Worm (Caenorhabditis elegans) whole organism, mixed stage, embryonic: ENCODE data around the gene T01G5.8.

Source experiments
- M03D4.4 ChIP-seq: sonication (generic microtip); optimal IDR thresholded peaks from 2 replicates; lab custom pipeline; 2017; ENCODE audit warnings: mild to moderate bottlenecking, missing genetic modification characterization, missing compliant biosample characterization
- bed-3 ChIP-seq: fragments of 200-800 bp; sonication (Bioruptor generic); optimal IDR thresholded peaks from 3 replicates; lab custom pipeline; 2018; ENCODE audit warnings: mild to moderate bottlenecking, missing genetic modification characterization, moderate library complexity, missing compliant biosample characterization
- blmp-1 ChIP-seq: fragments of 150-350 bp; optimal IDR thresholded peaks from 2 replicates; lab custom pipeline; 2014; ENCODE audit warnings: missing biosample characterization, missing genetic modification characterization
- ceh-39 ChIP-seq: fragments of 150-350 bp; optimal IDR thresholded peaks from 2 replicates; lab custom pipeline; 2014; ENCODE audit warnings: missing biosample characterization, missing genetic modification characterization
- ceh-83 ChIP-seq: fragments of 200-800 bp; sonication (Bioruptor generic); optimal IDR thresholded peaks from 2 replicates; lab custom pipeline; 2018; ENCODE audit warnings: mild to moderate bottlenecking, missing genetic modification characterization, missing compliant biosample characterization
- ces-1 ChIP-seq: fragments of 150-350 bp; optimal IDR thresholded peaks from 2 replicates; lab custom pipeline; 2014; ENCODE audit warnings: missing biosample characterization, missing genetic modification reagents, missing genetic modification characterization
- cnd-1 ChIP-seq: fragments of 200-800 bp; sonication (Bioruptor generic); optimal IDR thresholded peaks from 2 replicates; lab custom pipeline; 2018; ENCODE audit warnings: mild to moderate bottlenecking, missing genetic modification characterization, missing compliant biosample characterization
- drap-1 ChIP-seq: fragments of 200-800 bp; sonication (Bioruptor generic); optimal IDR thresholded peaks from 3 replicates; lab custom pipeline; 2018; ENCODE audit warnings: mild to moderate bottlenecking, missing genetic modification characterization, missing compliant biosample characterization
- elt-1 ChIP-seq: sonication (generic microtip); optimal IDR thresholded peaks from 2 replicates; lab custom pipeline; 2017; ENCODE audit warnings: missing genetic modification characterization, mild to moderate bottlenecking, missing compliant biosample characterization, antibody characterized with exemption, moderate library complexity, borderline replicate concordance; ENCODE audit not compliant: insufficient read depth
- flh-1 ChIP-seq: fragments of 200-800 bp; sonication (Bioruptor generic); optimal IDR thresholded peaks from 2 replicates; lab custom pipeline; 2018; ENCODE audit warnings: mild to moderate bottlenecking, missing genetic modification characterization, moderate library complexity, missing compliant biosample characterization
- ham-2 ChIP-seq: fragments of 200-800 bp; sonication (Bioruptor generic); optimal IDR thresholded peaks from 2 replicates; lab custom pipeline; 2018; ENCODE audit warnings: mild to moderate bottlenecking, missing genetic modification characterization, missing compliant biosample characterization
- hlh-1 ChIP-seq: fragments of 150-350 bp; optimal IDR thresholded peaks from 2 replicates; lab custom pipeline; 2014; ENCODE audit warnings: missing biosample characterization, missing genetic modification reagents, missing genetic modification characterization
- lin-13 ChIP-seq: fragments of 150-350 bp; optimal IDR thresholded peaks from 2 replicates; lab custom pipeline; 2014; ENCODE audit warnings: missing biosample characterization, missing genetic modification characterization
- lin-32 ChIP-seq: fragments of 200-800 bp; sonication (Bioruptor generic); optimal IDR thresholded peaks from 2 replicates; lab custom pipeline; 2018; ENCODE audit warnings: mild to moderate bottlenecking, missing genetic modification characterization, missing compliant biosample characterization
- lsy-2 ChIP-seq: fragments of 150-350 bp; optimal IDR thresholded peaks from 2 replicates; lab custom pipeline; 2014; ENCODE audit warnings: missing biosample characterization, missing genetic modification characterization
- mab-5 ChIP-seq: fragments of 150-350 bp; optimal IDR thresholded peaks from 2 replicates; lab custom pipeline; 2014; ENCODE audit warnings: missing biosample characterization, missing genetic modification characterization
- mep-1 ChIP-seq: fragments of 150-350 bp; optimal IDR thresholded peaks from 2 replicates; lab custom pipeline; 2017; ENCODE audit warnings: missing biosample characterization, missing genetic modification reagents, missing genetic modification characterization, inconsistent platforms
- mls-2 ChIP-seq: sonication (generic microtip); optimal IDR thresholded peaks from 2 replicates; lab custom pipeline; 2016; ENCODE audit warnings: mild to moderate bottlenecking, missing genetic modification characterization, moderate library complexity, missing compliant biosample characterization
- nhr-2 ChIP-seq: fragments of 150-350 bp; optimal IDR thresholded peaks from 2 replicates; lab custom pipeline; 2014; ENCODE audit warnings: missing biosample characterization, missing genetic modification characterization
- nhr-237 ChIP-seq: fragments of 150-350 bp; optimal IDR thresholded peaks from 2 replicates; lab custom pipeline; 2014; ENCODE audit warnings: missing biosample characterization, missing genetic modification characterization
- nhr-28 ChIP-seq: fragments of 150-350 bp; optimal IDR thresholded peaks from 2 replicates; lab custom pipeline; 2014; ENCODE audit warnings: missing biosample characterization, missing genetic modification characterization
- nhr-76 ChIP-seq: sonication (generic microtip); optimal IDR thresholded peaks from 2 replicates; lab custom pipeline; 2017; ENCODE audit warnings: missing biosample characterization, missing genetic modification characterization
- pha-4 ChIP-seq: fragments of 150-350 bp; optimal IDR thresholded peaks from 2 replicates; lab custom pipeline; 2018; ENCODE audit warnings: missing biosample characterization, missing genetic modification reagents, missing genetic modification characterization
- sem-2 ChIP-seq: fragments of 200-800 bp; sonication (Bioruptor generic); optimal IDR thresholded peaks from 2 replicates; lab custom pipeline; 2018; ENCODE audit warnings: mild to moderate bottlenecking, missing genetic modification characterization, missing compliant biosample characterization
- snpc-4 ChIP-seq: fragments of 150-350 bp; optimal IDR thresholded peaks from 2 replicates; lab custom pipeline; 2014; ENCODE audit warnings: missing biosample characterization, missing genetic modification characterization
- sptf-1 ChIP-seq: sonication (generic microtip); optimal IDR thresholded peaks from 2 replicates; lab custom pipeline; 2017; ENCODE audit warnings: mild to moderate bottlenecking, missing genetic modification characterization, moderate library complexity, missing compliant biosample characterization
- tbx-8 ChIP-seq: fragments of 200-800 bp; sonication (Bioruptor generic); optimal IDR thresholded peaks from 2 replicates; lab custom pipeline; 2018; ENCODE audit warnings: mild to moderate bottlenecking, missing genetic modification characterization, moderate library complexity, missing compliant biosample characterization
- unc-120 ChIP-seq: sonication (generic microtip); optimal IDR thresholded peaks from 2 replicates; lab custom pipeline; 2017; ENCODE audit warnings: missing genetic modification characterization, missing compliant biosample characterization; ENCODE audit not compliant: poor library complexity, severe bottlenecking
- unc-39 ChIP-seq: fragments of 150-350 bp; optimal IDR thresholded peaks from 2 replicates; lab custom pipeline; 2014; ENCODE audit warnings: missing biosample characterization, missing genetic modification characterization
- unc-62 ChIP-seq: fragments of 150-350 bp; optimal IDR thresholded peaks from 2 replicates; lab custom pipeline; 2014; ENCODE audit warnings: missing biosample characterization, missing genetic modification reagents, missing genetic modification characterization
- zip-8 ChIP-seq: fragments of 150-350 bp; optimal IDR thresholded peaks from 2 replicates; lab custom pipeline; 2014; ENCODE audit warnings: missing biosample characterization, missing genetic modification characterization
- ztf-11 ChIP-seq: fragments of 150-350 bp; optimal IDR thresholded peaks from 2 replicates; lab custom pipeline; 2014; ENCODE audit warnings: missing biosample characterization, missing genetic modification characterization

T01G5.8 gene

DNA sequence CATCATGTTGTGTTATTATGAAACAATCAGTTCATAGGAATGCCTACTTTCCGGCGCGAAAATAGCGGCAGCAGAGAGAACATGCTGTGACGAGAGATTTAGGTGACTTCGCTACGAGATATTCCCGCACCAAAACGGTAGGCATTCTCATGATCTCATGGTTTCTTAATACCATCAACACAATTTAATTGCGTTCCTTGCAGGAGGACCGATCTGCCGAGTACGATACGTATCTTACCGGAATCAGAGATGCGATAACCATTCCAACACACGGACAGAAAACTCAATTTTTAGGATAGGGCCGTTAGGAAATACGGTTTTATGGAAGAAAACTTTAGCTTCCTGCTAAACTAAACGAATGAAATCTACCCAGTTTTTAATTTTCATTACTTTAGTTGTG, 32.7 kb downstream of the T01G5.8 start, which contains the start of gene T09F5.1:
TSS of gene T09F5.1 (plus strand) at position 301 of the 400 bp plus-strand sequence.
- peak; percentile 60 for TF ChIP-seq elt-1 (tag; lab: Kevin White, UChicago)
- no peak for TF ChIP-seq sem-2 (GFP tag; lab: Kevin White, UChicago)
- TF ChIP-seq, all 35 proteins: peak for 1

DNA sequence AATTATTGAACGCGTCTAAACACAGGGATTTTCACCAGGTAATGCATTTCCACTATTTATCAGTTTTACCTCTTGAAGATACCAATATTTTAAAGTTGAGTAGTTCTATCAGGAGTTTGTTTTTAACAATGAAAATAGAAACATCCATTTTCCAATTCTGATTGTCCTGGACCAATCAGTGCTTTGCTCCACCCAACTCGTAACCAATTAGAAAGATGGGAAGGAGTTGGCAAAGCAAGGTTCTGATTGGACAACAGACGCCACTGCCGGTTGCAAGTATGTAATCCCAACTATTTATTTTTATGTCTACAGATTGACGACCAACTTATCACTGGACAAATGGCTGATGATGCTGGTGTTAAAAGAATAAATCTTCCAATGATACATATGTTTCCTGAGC, 34.1 kb downstream of the T01G5.8 start:
- no peak for TF ChIP-seq ztf-11
- no peak for TF ChIP-seq zip-8
- no peak for TF ChIP-seq snpc-4 (tag; lab: Kevin White, UChicago)
- TF ChIP-seq nhr-76 (tag; lab: Kevin White, UChicago): no peak
- no peak for TF ChIP-seq unc-39 (tag; lab: Kevin White, UChicago)
- no peak for TF ChIP-seq nhr-237 (tag; lab: Kevin White, UChicago)
- TF ChIP-seq cnd-1 (tag; lab: Kevin White, UChicago): no peak
- no peak for TF ChIP-seq ham-2 (GFP tag; lab: Kevin White, UChicago)
- no peak for TF ChIP-seq elt-1 (tag; lab: Kevin White, UChicago)
- no peak for TF ChIP-seq lin-32 (GFP tag; lab: Kevin White, UChicago)
- no peak for TF ChIP-seq ceh-83 (GFP tag; lab: Kevin White, UChicago)
- no peak for TF ChIP-seq ceh-39 (tag; lab: Kevin White, UChicago)
- no peak for TF ChIP-seq unc-62 (GFP tag; lab: Kevin White, UChicago)

DNA sequence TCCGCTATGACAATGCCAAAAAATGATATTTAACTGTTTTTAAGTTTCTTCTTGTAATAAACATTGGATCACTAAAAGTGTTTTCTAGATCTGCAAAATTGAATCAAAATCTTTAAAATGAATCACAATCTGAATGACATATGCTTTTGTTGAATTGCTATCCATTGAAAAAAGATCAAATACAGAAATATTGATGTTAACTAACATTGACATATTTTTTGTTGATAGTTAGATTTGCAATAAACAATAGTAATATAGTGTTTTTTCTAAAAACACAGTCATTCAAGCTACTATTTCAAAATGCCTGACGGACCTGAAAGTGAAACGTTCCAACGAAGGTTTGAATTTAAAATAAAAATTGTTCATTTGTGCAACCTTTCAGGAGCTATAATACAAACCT, 34.6 kb downstream of the T01G5.8 start, which contains the start of gene T09F5.2:
TSS of gene T09F5.2 (plus strand) at position 301 of the 400 bp plus-strand sequence.
- TF ChIP-seq ztf-11 (no peak), hlh-1 (tag; lab: Kevin White, UChicago) (no peak), flh-1 (no peak), unc-120 (tag; lab: Kevin White, UChicago) (no peak), tbx-8 (no peak)

DNA sequence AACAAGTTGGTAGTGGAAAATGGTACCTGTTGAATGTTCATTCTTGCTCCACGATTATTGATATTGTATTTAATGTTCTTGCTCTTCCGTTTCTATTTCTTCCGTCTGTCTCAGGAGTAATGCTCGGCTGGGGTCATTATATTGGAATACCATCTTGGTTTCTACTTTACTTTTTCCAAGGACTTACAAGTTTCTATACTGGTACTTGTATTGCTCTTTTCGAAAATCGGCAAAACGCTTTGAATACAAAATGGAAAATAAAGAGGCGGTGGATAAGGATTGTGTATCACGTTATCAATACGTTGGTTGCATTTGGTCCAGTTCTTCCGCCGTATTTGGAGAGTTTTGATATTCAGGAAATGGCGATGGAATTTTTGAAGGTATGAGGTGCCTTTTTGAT, 35.9 kb downstream of the T01G5.8 start:
- TF ChIP-seq unc-39 (tag; lab: Kevin White, UChicago) (no peak), elt-1 (tag; lab: Kevin White, UChicago) (no peak), mep-1 (tag; lab: Kevin White, UChicago) (no peak), unc-62 (GFP tag; lab: Kevin White, UChicago) (no peak), nhr-76 (tag; lab: Kevin White, UChicago) (no peak), ces-1 (GFP tag; lab: Kevin White, UChicago) (no peak), drap-1 (GFP tag; lab: Kevin White, UChicago) (no peak), sem-2 (GFP tag; lab: Kevin White, UChicago) (no peak), lin-32 (GFP tag; lab: Kevin White, UChicago) (no peak), M03D4.4 (no peak), lsy-2 (no peak), tbx-8 (no peak), flh-1 (no peak), ceh-39 (tag; lab: Kevin White, UChicago) (no peak), snpc-4 (tag; lab: Kevin White, UChicago) (no peak), ztf-11 (no peak), hlh-1 (tag; lab: Kevin White, UChicago) (no peak)

DNA sequence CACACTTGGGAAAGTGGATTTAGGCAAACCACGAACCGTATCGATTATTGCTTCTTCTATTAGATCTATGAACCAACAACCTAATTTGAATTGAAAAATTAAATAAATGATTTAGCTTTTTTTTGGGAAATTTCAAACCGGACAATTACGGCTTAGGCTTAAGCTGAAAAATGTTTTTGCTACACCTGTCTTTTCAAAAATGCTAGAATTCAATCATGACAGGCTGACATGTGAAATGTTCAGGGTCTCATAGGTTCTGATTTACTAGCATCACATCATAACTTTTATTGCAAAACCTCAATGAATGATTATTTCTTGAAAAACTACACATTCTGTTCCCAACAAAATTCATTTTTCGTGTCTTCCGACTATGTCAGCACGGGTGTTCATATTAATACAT, 37.2 kb downstream of the T01G5.8 start, which contains the start of gene srh-55:
TSS of gene srh-55 (plus strand) at position 301 of the 400 bp plus-strand sequence.
- TF ChIP-seq cnd-1 (tag; lab: Kevin White, UChicago) (no peak), mep-1 (tag; lab: Kevin White, UChicago) (no peak), bed-3 (no peak), mls-2 (no peak), ztf-11 (no peak), sptf-1 (tag; lab: Kevin White, UChicago) (no peak), lin-32 (GFP tag; lab: Kevin White, UChicago) (no peak), lsy-2 (no peak), lin-13 (tag; lab: Kevin White, UChicago) (no peak), unc-120 (tag; lab: Kevin White, UChicago) (no peak)

DNA sequence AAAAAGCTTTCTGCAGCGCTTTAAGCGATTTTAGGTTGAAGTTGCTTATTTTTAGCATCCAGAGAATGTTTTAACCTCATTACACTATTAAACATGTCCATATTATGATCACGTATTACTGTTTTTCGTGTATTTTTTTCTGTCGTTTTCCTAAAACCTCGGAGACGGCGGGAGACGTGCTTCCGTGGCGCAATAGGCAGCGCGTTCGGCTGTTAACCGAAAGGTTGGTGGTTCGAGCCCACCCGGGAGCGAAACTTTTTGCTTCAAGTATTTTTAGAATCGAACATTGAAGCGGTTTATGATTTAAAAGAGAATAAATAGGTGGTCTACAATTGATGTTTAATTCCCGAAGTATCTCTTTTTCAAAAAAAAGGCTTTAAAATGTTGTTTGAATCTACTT, 40.4 kb downstream of the T01G5.8 start:
- TF ChIP-seq sem-2 (GFP tag; lab: Kevin White, UChicago) (no peak), lsy-2 (no peak), cnd-1 (tag; lab: Kevin White, UChicago) (no peak), nhr-2 (tag; lab: Kevin White, UChicago) (no peak), nhr-28 (tag; lab: Kevin White, UChicago) (no peak), mab-5 (tag; lab: Kevin White, UChicago) (no peak), ham-2 (GFP tag; lab: Kevin White, UChicago) (no peak), blmp-1 (tag; lab: Kevin White, UChicago) (no peak), unc-62 (GFP tag; lab: Kevin White, UChicago) (no peak), pha-4 (tag; lab: Kevin White, UChicago) (no peak), bed-3 (no peak), sptf-1 (tag; lab: Kevin White, UChicago) (no peak), drap-1 (GFP tag; lab: Kevin White, UChicago) (no peak), ceh-83 (GFP tag; lab: Kevin White, UChicago) (no peak), hlh-1 (tag; lab: Kevin White, UChicago) (no peak), mls-2 (no peak), lin-13 (tag; lab: Kevin White, UChicago) (no peak)
